Worm (Caenorhabditis elegans) whole organism, mixed stage, embryonic: ENCODE measurements around the gene aars-1.
A peak's percentile ranks its signal among the peaks of the same experiment; 100 is the strongest.
"Not testable (repeated sequence)": the region's sequence is repeated elsewhere in the genome, so short reads cannot be mapped to it uniquely, and the experiment has no call there.

Source experiments
- M03D4.4 ChIP-seq: sonication (generic microtip); optimal IDR thresholded peaks from 2 replicates; lab custom pipeline; 2017; ENCODE audit warnings: mild to moderate bottlenecking, missing genetic modification characterization, missing compliant biosample characterization
- bed-3 ChIP-seq: fragments of 200-800 bp; sonication (Bioruptor generic); optimal IDR thresholded peaks from 3 replicates; lab custom pipeline; 2018; ENCODE audit warnings: mild to moderate bottlenecking, missing genetic modification characterization, moderate library complexity, missing compliant biosample characterization
- blmp-1 ChIP-seq: fragments of 150-350 bp; optimal IDR thresholded peaks from 2 replicates; lab custom pipeline; 2014; ENCODE audit warnings: missing biosample characterization, missing genetic modification characterization
- ceh-39 ChIP-seq: fragments of 150-350 bp; optimal IDR thresholded peaks from 2 replicates; lab custom pipeline; 2014; ENCODE audit warnings: missing biosample characterization, missing genetic modification characterization
- ceh-83 ChIP-seq: fragments of 200-800 bp; sonication (Bioruptor generic); optimal IDR thresholded peaks from 2 replicates; lab custom pipeline; 2018; ENCODE audit warnings: mild to moderate bottlenecking, missing genetic modification characterization, missing compliant biosample characterization
- ces-1 ChIP-seq: fragments of 150-350 bp; optimal IDR thresholded peaks from 2 replicates; lab custom pipeline; 2014; ENCODE audit warnings: missing biosample characterization, missing genetic modification reagents, missing genetic modification characterization
- cnd-1 ChIP-seq: fragments of 200-800 bp; sonication (Bioruptor generic); optimal IDR thresholded peaks from 2 replicates; lab custom pipeline; 2018; ENCODE audit warnings: mild to moderate bottlenecking, missing genetic modification characterization, missing compliant biosample characterization
- drap-1 ChIP-seq: fragments of 200-800 bp; sonication (Bioruptor generic); optimal IDR thresholded peaks from 3 replicates; lab custom pipeline; 2018; ENCODE audit warnings: mild to moderate bottlenecking, missing genetic modification characterization, missing compliant biosample characterization
- elt-1 ChIP-seq: sonication (generic microtip); optimal IDR thresholded peaks from 2 replicates; lab custom pipeline; 2017; ENCODE audit warnings: missing genetic modification characterization, mild to moderate bottlenecking, missing compliant biosample characterization, antibody characterized with exemption, moderate library complexity, borderline replicate concordance; ENCODE audit not compliant: insufficient read depth
- flh-1 ChIP-seq: fragments of 200-800 bp; sonication (Bioruptor generic); optimal IDR thresholded peaks from 2 replicates; lab custom pipeline; 2018; ENCODE audit warnings: mild to moderate bottlenecking, missing genetic modification characterization, moderate library complexity, missing compliant biosample characterization
- ham-2 ChIP-seq: fragments of 200-800 bp; sonication (Bioruptor generic); optimal IDR thresholded peaks from 2 replicates; lab custom pipeline; 2018; ENCODE audit warnings: mild to moderate bottlenecking, missing genetic modification characterization, missing compliant biosample characterization
- hlh-1 ChIP-seq: fragments of 150-350 bp; optimal IDR thresholded peaks from 2 replicates; lab custom pipeline; 2014; ENCODE audit warnings: missing biosample characterization, missing genetic modification reagents, missing genetic modification characterization
- lin-13 ChIP-seq: fragments of 150-350 bp; optimal IDR thresholded peaks from 2 replicates; lab custom pipeline; 2014; ENCODE audit warnings: missing biosample characterization, missing genetic modification characterization
- lin-32 ChIP-seq: fragments of 200-800 bp; sonication (Bioruptor generic); optimal IDR thresholded peaks from 2 replicates; lab custom pipeline; 2018; ENCODE audit warnings: mild to moderate bottlenecking, missing genetic modification characterization, missing compliant biosample characterization
- lsy-2 ChIP-seq: fragments of 150-350 bp; optimal IDR thresholded peaks from 2 replicates; lab custom pipeline; 2014; ENCODE audit warnings: missing biosample characterization, missing genetic modification characterization
- mab-5 ChIP-seq: fragments of 150-350 bp; optimal IDR thresholded peaks from 2 replicates; lab custom pipeline; 2014; ENCODE audit warnings: missing biosample characterization, missing genetic modification characterization
- mls-2 ChIP-seq: sonication (generic microtip); optimal IDR thresholded peaks from 2 replicates; lab custom pipeline; 2016; ENCODE audit warnings: mild to moderate bottlenecking, missing genetic modification characterization, moderate library complexity, missing compliant biosample characterization
- nhr-12 ChIP-seq: fragments of 150-350 bp; optimal IDR thresholded peaks from 2 replicates; lab custom pipeline; 2014; ENCODE audit warnings: missing biosample characterization, missing genetic modification characterization
- nhr-2 ChIP-seq: fragments of 150-350 bp; optimal IDR thresholded peaks from 2 replicates; lab custom pipeline; 2014; ENCODE audit warnings: missing biosample characterization, missing genetic modification characterization
- nhr-237 ChIP-seq: fragments of 150-350 bp; optimal IDR thresholded peaks from 2 replicates; lab custom pipeline; 2014; ENCODE audit warnings: missing biosample characterization, missing genetic modification characterization
- nhr-28 ChIP-seq: fragments of 150-350 bp; optimal IDR thresholded peaks from 2 replicates; lab custom pipeline; 2014; ENCODE audit warnings: missing biosample characterization, missing genetic modification characterization
- nhr-76 ChIP-seq: sonication (generic microtip); optimal IDR thresholded peaks from 2 replicates; lab custom pipeline; 2017; ENCODE audit warnings: missing biosample characterization, missing genetic modification characterization
- pha-4 ChIP-seq: fragments of 150-350 bp; optimal IDR thresholded peaks from 2 replicates; lab custom pipeline; 2018; ENCODE audit warnings: missing biosample characterization, missing genetic modification reagents, missing genetic modification characterization
- sem-2 ChIP-seq: fragments of 200-800 bp; sonication (Bioruptor generic); optimal IDR thresholded peaks from 2 replicates; lab custom pipeline; 2018; ENCODE audit warnings: mild to moderate bottlenecking, missing genetic modification characterization, missing compliant biosample characterization
- snpc-4 ChIP-seq: fragments of 150-350 bp; optimal IDR thresholded peaks from 2 replicates; lab custom pipeline; 2014; ENCODE audit warnings: missing biosample characterization, missing genetic modification characterization
- tbx-8 ChIP-seq: fragments of 200-800 bp; sonication (Bioruptor generic); optimal IDR thresholded peaks from 2 replicates; lab custom pipeline; 2018; ENCODE audit warnings: mild to moderate bottlenecking, missing genetic modification characterization, moderate library complexity, missing compliant biosample characterization
- unc-120 ChIP-seq: sonication (generic microtip); optimal IDR thresholded peaks from 2 replicates; lab custom pipeline; 2017; ENCODE audit warnings: missing genetic modification characterization, missing compliant biosample characterization; ENCODE audit not compliant: poor library complexity, severe bottlenecking
- zip-8 ChIP-seq: fragments of 150-350 bp; optimal IDR thresholded peaks from 2 replicates; lab custom pipeline; 2014; ENCODE audit warnings: missing biosample characterization, missing genetic modification characterization
- ztf-11 ChIP-seq: fragments of 150-350 bp; optimal IDR thresholded peaks from 2 replicates; lab custom pipeline; 2014; ENCODE audit warnings: missing biosample characterization, missing genetic modification characterization

aars-1 gene

ce11 chrII:11442425-11442824 is 21.9 kb downstream of the aars-1 start, which contains the start of gene ebp-2:
Gene ebp-2 (plus strand): TSS chrII:11442725.
- TF ChIP-seq snpc-4 (tag; lab: Kevin White, UChicago); nhr-76 (tag; lab: Kevin White, UChicago); pha-4: not testable (repeated sequence)

DNA sequence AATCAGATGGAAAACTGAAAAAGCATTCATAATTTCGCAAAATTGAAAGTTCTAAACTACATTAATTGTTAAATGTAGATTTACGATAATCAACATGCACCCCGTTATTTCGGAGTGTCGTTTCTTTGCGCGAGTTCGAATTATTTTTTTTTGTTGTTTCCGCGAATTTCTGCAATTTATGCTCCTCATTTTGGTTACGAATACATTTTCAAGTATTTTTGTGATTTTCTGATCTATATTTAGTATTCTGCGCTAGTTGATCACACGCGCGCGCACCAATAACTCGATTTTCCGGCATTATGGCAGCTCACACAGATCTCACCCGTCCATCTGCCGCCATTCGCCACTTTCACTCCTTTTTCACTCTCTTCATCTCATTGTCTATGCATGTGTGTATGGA is 24.0 kb downstream of the aars-1 start, which contains the start of gene VW02B12L.2:
TSS of gene VW02B12L.2 (minus strand) at position 65 of the 400 bp plus-strand sequence.
- no peak for TF ChIP-seq nhr-2
- TF ChIP-seq drap-1 (GFP tag; lab: Kevin White, UChicago), result no peak
- TF ChIP-seq cnd-1 (tag; lab: Kevin White, UChicago), result peak; percentile 3
- TF ChIP-seq lin-13, result peak; percentile 5
- no peak for TF ChIP-seq mls-2 (tag; lab: Kevin White, UChicago)
- no peak for TF ChIP-seq ztf-11 (tag; lab: Kevin White, UChicago)
- peak; percentile 42 for TF ChIP-seq ham-2 (GFP tag; lab: Kevin White, UChicago)
- peak; percentile 45 for TF ChIP-seq lin-32 (GFP tag; lab: Kevin White, UChicago)
- TF ChIP-seq ceh-83 (GFP tag; lab: Kevin White, UChicago), result no peak
- TF ChIP-seq hlh-1 (tag; lab: Kevin White, UChicago), result no peak
- peak; percentile 94 for TF ChIP-seq ces-1 (GFP tag; lab: Kevin White, UChicago)

- no peak for TF ChIP-seq nhr-76 (tag; lab: Kevin White, UChicago)
- no peak for TF ChIP-seq nhr-2
- TF ChIP-seq lin-13, result no peak
- TF ChIP-seq elt-1 (tag; lab: Kevin White, UChicago), result no peak
- no peak for TF ChIP-seq bed-3 (GFP tag; lab: Kevin White, UChicago)
These were observed 25.9 kb downstream of the aars-1 start, which contains the start of gene vha-6 for ce11 chrII:11438417-11438816. Gene vha-6 (minus strand): TSS chrII:11438452.

DNA sequence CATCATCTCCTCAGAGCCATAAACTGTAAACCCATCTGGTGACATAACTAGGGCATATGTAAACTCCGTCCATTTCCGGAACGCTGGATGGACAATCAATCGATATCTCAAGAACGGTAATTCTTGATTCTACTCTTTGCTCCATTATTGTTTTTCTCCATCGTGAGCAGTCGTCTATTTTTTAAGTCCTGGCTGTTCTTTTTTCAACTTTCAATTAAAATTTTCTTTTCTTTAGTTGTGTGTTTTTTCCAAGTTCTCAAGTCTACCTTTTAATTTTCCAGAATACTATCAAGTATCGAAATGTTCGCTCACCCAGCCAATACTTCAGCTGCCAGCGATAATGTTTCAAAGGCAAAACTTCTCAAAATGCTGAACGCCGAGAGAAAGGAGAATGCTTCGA is 30.4 kb downstream of the aars-1 start, which contains the start of gene C05D12.5:
TSS of gene C05D12.5 (plus strand) at position 301 of the 400 bp plus-strand sequence.
- TF ChIP-seq flh-1 (no peak), nhr-76 (tag; lab: Kevin White, UChicago) (no peak), drap-1 (GFP tag; lab: Kevin White, UChicago) (no peak), blmp-1 (tag; lab: Kevin White, UChicago) (no peak), nhr-237 (tag; lab: Kevin White, UChicago) (no peak), ztf-11 (tag; lab: Kevin White, UChicago) (no peak)

- no peak for TF ChIP-seq mls-2 (tag; lab: Kevin White, UChicago)
- no peak for TF ChIP-seq nhr-12 (tag; lab: Kevin White, UChicago)
- no peak for TF ChIP-seq drap-1 (GFP tag; lab: Kevin White, UChicago)
- TF ChIP-seq pha-4, result no peak
- no peak for TF ChIP-seq ztf-11 (tag; lab: Kevin White, UChicago)
- TF ChIP-seq lin-13, result no peak
- TF ChIP-seq nhr-28 (tag; lab: Kevin White, UChicago), result no peak
- TF ChIP-seq hlh-1 (tag; lab: Kevin White, UChicago), result no peak
- no peak for TF ChIP-seq nhr-237 (tag; lab: Kevin White, UChicago)
- TF ChIP-seq ces-1 (GFP tag; lab: Kevin White, UChicago), result no peak
- no peak for TF ChIP-seq lsy-2 (tag; lab: Kevin White, UChicago)
- no peak for TF ChIP-seq blmp-1 (tag; lab: Kevin White, UChicago)
- TF ChIP-seq nhr-76 (tag; lab: Kevin White, UChicago), result no peak
- no peak for TF ChIP-seq ceh-83 (GFP tag; lab: Kevin White, UChicago)
- no peak for TF ChIP-seq M03D4.4 (tag; lab: Kevin White, UChicago)
- no peak for TF ChIP-seq cnd-1 (tag; lab: Kevin White, UChicago)
- TF ChIP-seq bed-3 (GFP tag; lab: Kevin White, UChicago), result no peak
- TF ChIP-seq nhr-2, result no peak
- TF ChIP-seq unc-120 (tag; lab: Kevin White, UChicago), result no peak
- no peak for TF ChIP-seq zip-8 (tag; lab: Kevin White, UChicago)
These were observed 32.7 kb downstream of the aars-1 start, which contains the start of gene C05D12.4 for ce11 chrII:11431584-11431983. Gene C05D12.4 (plus strand): TSS chrII:11431884.

DNA sequence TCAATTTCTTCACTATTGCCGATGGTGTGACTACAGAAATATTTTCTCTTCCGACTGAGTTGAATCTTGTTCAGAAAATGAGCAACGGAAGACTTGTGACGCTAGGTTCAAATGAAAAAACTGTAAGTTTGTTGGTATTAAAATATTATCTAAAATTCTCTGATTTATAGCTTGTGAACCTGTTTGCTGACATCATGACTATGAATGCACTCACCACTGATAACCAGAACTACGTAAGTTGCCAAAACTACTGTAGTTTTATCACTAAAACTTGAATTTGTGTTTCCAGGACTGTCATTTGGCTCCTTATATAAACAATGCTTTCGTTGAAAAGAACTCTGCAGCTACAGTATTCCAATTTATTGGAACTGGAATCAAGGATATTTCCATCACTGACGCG is 35.7 kb downstream of the aars-1 start:
- TF ChIP-seq pha-4, result no peak
- TF ChIP-seq drap-1 (GFP tag; lab: Kevin White, UChicago), result no peak
- TF ChIP-seq nhr-237 (tag; lab: Kevin White, UChicago), result no peak
- TF ChIP-seq snpc-4 (tag; lab: Kevin White, UChicago), result no peak
- TF ChIP-seq unc-120 (tag; lab: Kevin White, UChicago), result no peak
- no peak for TF ChIP-seq M03D4.4 (tag; lab: Kevin White, UChicago)
- no peak for TF ChIP-seq sem-2
- no peak for TF ChIP-seq ceh-39 (tag; lab: Kevin White, UChicago)
- TF ChIP-seq mab-5 (tag; lab: Kevin White, UChicago), result no peak
- no peak for TF ChIP-seq ces-1 (GFP tag; lab: Kevin White, UChicago)
- no peak for TF ChIP-seq tbx-8 (GFP tag; lab: Kevin White, UChicago)
- no peak for TF ChIP-seq ztf-11 (tag; lab: Kevin White, UChicago)
- TF ChIP-seq blmp-1 (tag; lab: Kevin White, UChicago), result no peak
- TF ChIP-seq cnd-1 (tag; lab: Kevin White, UChicago), result no peak
- TF ChIP-seq lsy-2 (tag; lab: Kevin White, UChicago), result no peak
- TF ChIP-seq mls-2 (tag; lab: Kevin White, UChicago), result no peak
